Worm (Caenorhabditis elegans) whole organism, L3 larva: ENCODE measurements around the gene cdka-1.
A peak's percentile ranks its signal among the peaks of the same experiment; 100 is the strongest.

Experiments
- fos-1 ChIP-seq: fragments of 150-350 bp; optimal IDR thresholded peaks from 2 replicates; lab custom pipeline; 2014; ENCODE audit warnings: missing biosample characterization, missing genetic modification characterization
- jun-1 ChIP-seq: fragments of 150-350 bp; optimal IDR thresholded peaks from 2 replicates; lab custom pipeline; 2014; ENCODE audit warnings: missing biosample characterization, missing genetic modification reagents, missing genetic modification characterization
- nhr-77 ChIP-seq: fragments of 150-350 bp; optimal IDR thresholded peaks from 2 replicates; lab custom pipeline; 2014; ENCODE audit warnings: missing biosample characterization, missing genetic modification characterization
- pqm-1 ChIP-seq: fragments of 150-350 bp; optimal IDR thresholded peaks from 2 replicates; lab custom pipeline; 2017; ENCODE audit warnings: missing biosample characterization, missing genetic modification characterization, inconsistent platforms

ce11 chrIII:4668073-4668472 lies 9.5 kb downstream of the cdka-1 start:
- TF ChIP-seq fos-1 (tag; lab: Kevin White, UChicago) (no peak), jun-1 (tag; lab: Kevin White, UChicago) (no peak), nhr-77 (tag; lab: Kevin White, UChicago) (no peak), pqm-1 (tag; lab: Kevin White, UChicago) (peak; percentile 66)
